Worm (Caenorhabditis elegans) whole organism, L3 larva: ENCODE measurements around the gene irld-66.

Experiments
- R02D3.7 ChIP-seq: fragments of 150-350 bp; optimal IDR thresholded peaks from 2 replicates; lab custom pipeline; 2014; ENCODE audit warnings: missing biosample characterization, missing genetic modification characterization
- ZK546.5 ChIP-seq: sonication (generic microtip); optimal IDR thresholded peaks from 2 replicates; lab custom pipeline; 2017; ENCODE audit warnings: missing biosample characterization, missing genetic modification characterization
- aly-2 ChIP-seq: fragments of 150-350 bp; optimal IDR thresholded peaks from 2 replicates; lab custom pipeline; 2014; ENCODE audit warnings: missing biosample characterization, missing genetic modification characterization
- ama-1 ChIP-seq: fragments of 150-350 bp; optimal IDR thresholded peaks from 2 replicates; lab custom pipeline; 2018
- ceh-16 ChIP-seq: sonication (generic microtip); optimal IDR thresholded peaks from 2 replicates; lab custom pipeline; 2017; ENCODE audit warnings: missing biosample characterization, missing genetic modification characterization
- ceh-28 ChIP-seq: fragments of 150-350 bp; optimal IDR thresholded peaks from 2 replicates; lab custom pipeline; 2014; ENCODE audit warnings: missing biosample characterization, missing genetic modification reagents, missing genetic modification characterization
- ceh-9 ChIP-seq: sonication (generic microtip); optimal IDR thresholded peaks from 2 replicates; lab custom pipeline; 2018; ENCODE audit warnings: missing biosample characterization, missing genetic modification characterization
- egl-5 ChIP-seq: fragments of 150-350 bp; optimal IDR thresholded peaks from 2 replicates; lab custom pipeline; 2017; ENCODE audit warnings: missing biosample characterization, missing genetic modification reagents, missing genetic modification characterization, inconsistent platforms
- elt-2 ChIP-seq: sonication (generic microtip); optimal IDR thresholded peaks from 2 replicates; lab custom pipeline; 2016; ENCODE audit warnings: missing genetic modification reagents, mild to moderate bottlenecking, missing genetic modification characterization, missing compliant biosample characterization
- eor-1 ChIP-seq, 2 experiments: fragments of 150-350 bp; optimal IDR thresholded peaks; 2 replicates each; lab custom pipeline; 2014 to 2018; ENCODE audit warnings: missing biosample characterization in 2 of 2, missing genetic modification characterization in 2 of 2
- fkh-10 ChIP-seq: sonication (generic microtip); optimal IDR thresholded peaks from 2 replicates; lab custom pipeline; 2017; ENCODE audit warnings: missing biosample characterization, missing genetic modification reagents, missing genetic modification characterization
- fkh-2 ChIP-seq: fragments of 150-350 bp; optimal IDR thresholded peaks from 2 replicates; lab custom pipeline; 2014; ENCODE audit warnings: missing biosample characterization, missing genetic modification reagents, missing genetic modification characterization
- fos-1 ChIP-seq: fragments of 150-350 bp; optimal IDR thresholded peaks from 2 replicates; lab custom pipeline; 2014; ENCODE audit warnings: missing biosample characterization, missing genetic modification characterization
- hmg-11 ChIP-seq: sonication (generic microtip); optimal IDR thresholded peaks from 2 replicates; lab custom pipeline; 2016; ENCODE audit warnings: missing genetic modification characterization, missing compliant biosample characterization
- jun-1 ChIP-seq: fragments of 150-350 bp; optimal IDR thresholded peaks from 2 replicates; lab custom pipeline; 2014; ENCODE audit warnings: missing biosample characterization, missing genetic modification reagents, missing genetic modification characterization
- lin-15B ChIP-seq: fragments of 150-350 bp; optimal IDR thresholded peaks from 2 replicates; lab custom pipeline; 2014; ENCODE audit warnings: missing biosample characterization, missing genetic modification characterization
- lin-39 ChIP-seq: fragments of 150-350 bp; optimal IDR thresholded peaks from 2 replicates; lab custom pipeline; 2018; ENCODE audit warnings: missing biosample characterization, missing genetic modification reagents, missing genetic modification characterization
- lsy-12 ChIP-seq: sonication (generic microtip); optimal IDR thresholded peaks from 2 replicates; lab custom pipeline; 2016; ENCODE audit warnings: mild to moderate bottlenecking, missing genetic modification characterization, missing compliant biosample characterization
- mdl-1 ChIP-seq: fragments of 150-350 bp; optimal IDR thresholded peaks from 2 replicates; lab custom pipeline; 2014; ENCODE audit warnings: missing biosample characterization, missing genetic modification characterization
- nfya-1 ChIP-seq: sonication (generic microtip); optimal IDR thresholded peaks from 2 replicates; lab custom pipeline; 2017; ENCODE audit warnings: missing genetic modification characterization, mild to moderate bottlenecking, missing compliant biosample characterization, antibody characterized with exemption, moderate library complexity; ENCODE audit not compliant: insufficient read depth
- nhr-11 ChIP-seq: fragments of 150-350 bp; optimal IDR thresholded peaks from 2 replicates; lab custom pipeline; 2014; ENCODE audit warnings: missing biosample characterization, missing genetic modification characterization
- nhr-12 ChIP-seq: fragments of 150-350 bp; optimal IDR thresholded peaks from 2 replicates; lab custom pipeline; 2014; ENCODE audit warnings: missing biosample characterization, missing genetic modification characterization
- nhr-23 ChIP-seq: fragments of 150-350 bp; optimal IDR thresholded peaks from 2 replicates; lab custom pipeline; 2014; ENCODE audit warnings: missing biosample characterization, missing genetic modification reagents, missing genetic modification characterization
- nhr-237 ChIP-seq: fragments of 150-350 bp; optimal IDR thresholded peaks from 2 replicates; lab custom pipeline; 2014; ENCODE audit warnings: missing biosample characterization, missing genetic modification characterization
- nhr-28 ChIP-seq: fragments of 150-350 bp; optimal IDR thresholded peaks from 2 replicates; lab custom pipeline; 2014; ENCODE audit warnings: missing biosample characterization, missing genetic modification characterization
- nhr-43 ChIP-seq: sonication (generic microtip); optimal IDR thresholded peaks from 2 replicates; lab custom pipeline; 2016; ENCODE audit warnings: mild to moderate bottlenecking, missing genetic modification characterization, missing compliant biosample characterization; ENCODE audit not compliant: poor library complexity, severe bottlenecking
- nhr-76 ChIP-seq: fragments of 150-350 bp; sonication (generic microtip); optimal IDR thresholded peaks from 5 replicates; lab custom pipeline; 2014; ENCODE audit warnings: missing biosample characterization, missing genetic modification characterization
- nhr-77 ChIP-seq: fragments of 150-350 bp; optimal IDR thresholded peaks from 2 replicates; lab custom pipeline; 2014; ENCODE audit warnings: missing biosample characterization, missing genetic modification characterization
- pha-4 ChIP-seq: fragments of 150-350 bp; optimal IDR thresholded peaks from 2 replicates; lab custom pipeline; 2014; ENCODE audit warnings: missing biosample characterization, missing genetic modification reagents, missing genetic modification characterization
- sea-2 ChIP-seq: fragments of 150-350 bp; sonication (generic microtip); optimal IDR thresholded peaks from 4 replicates; lab custom pipeline; 2014; ENCODE audit warnings: missing biosample characterization, missing genetic modification reagents, missing genetic modification characterization
- snpc-4 ChIP-seq: fragments of 150-350 bp; optimal IDR thresholded peaks from 2 replicates; lab custom pipeline; 2014; ENCODE audit warnings: missing biosample characterization, missing genetic modification characterization
- tbx-2 ChIP-seq: sonication (generic microtip); optimal IDR thresholded peaks from 2 replicates; lab custom pipeline; 2016; ENCODE audit warnings: mild to moderate bottlenecking, missing genetic modification characterization, missing compliant biosample characterization
- unc-39 ChIP-seq: sonication (generic microtip); optimal IDR thresholded peaks from 4 replicates; lab custom pipeline; 2017; ENCODE audit warnings: missing biosample characterization, missing genetic modification characterization
- zag-1 ChIP-seq: fragments of 150-350 bp; optimal IDR thresholded peaks from 2 replicates; lab custom pipeline; 2014; ENCODE audit warnings: missing biosample characterization, missing genetic modification characterization
- ztf-11 ChIP-seq: fragments of 150-350 bp; optimal IDR thresholded peaks from 2 replicates; lab custom pipeline; 2014; ENCODE audit warnings: missing biosample characterization, missing genetic modification characterization
- ztf-4 ChIP-seq: fragments of 150-350 bp; optimal IDR thresholded peaks from 2 replicates; lab custom pipeline; 2014; ENCODE audit warnings: missing biosample characterization, missing genetic modification characterization

irld-66 gene

DNA sequence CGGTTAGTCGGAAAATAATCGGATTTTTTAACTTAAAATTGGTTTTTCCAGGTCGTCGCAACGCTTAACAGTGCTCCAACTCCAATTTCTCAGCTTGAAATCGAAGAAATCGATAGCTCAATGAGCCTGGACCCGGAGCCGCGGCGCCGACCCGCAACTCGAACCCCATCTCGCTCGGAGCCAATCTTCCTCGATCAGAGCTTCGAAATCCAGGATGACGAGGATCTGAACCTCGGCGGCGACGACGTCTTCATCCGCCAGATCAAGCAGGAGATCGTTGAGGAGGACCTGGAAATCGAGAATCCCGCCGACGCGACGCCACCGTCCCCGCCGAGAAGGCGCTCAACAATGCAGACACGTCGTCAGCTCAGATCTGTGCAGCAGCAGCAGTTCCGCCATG, 20.4 kb downstream of the irld-66 start:
- no peak for TF ChIP-seq unc-39 (tag; lab: Kevin White, UChicago)
- TF ChIP-seq elt-2 = no peak
- no peak for TF ChIP-seq tbx-2 (tag; lab: Kevin White, UChicago)
- TF ChIP-seq lin-15B (tag; lab: Kevin White, UChicago) = no peak
- TF ChIP-seq nhr-11 (tag; lab: Kevin White, UChicago) = no peak
- TF ChIP-seq snpc-4 (tag; lab: Kevin White, UChicago) = no peak
- no peak for TF ChIP-seq R02D3.7 (tag; lab: Kevin White, UChicago)
- no peak for TF ChIP-seq eor-1 (tag; optimal IDR thresholded peaks at IDR 0.05; lab: Kevin White, UChicago)
- no peak for TF ChIP-seq ceh-9 (tag; lab: Kevin White, UChicago)
- no peak for TF ChIP-seq ztf-4 (tag; lab: Kevin White, UChicago)
- no peak for TF ChIP-seq mdl-1 (tag; lab: Kevin White, UChicago)
- TF ChIP-seq nhr-237 = no peak
- no peak for TF ChIP-seq fkh-2 (tag; lab: Kevin White, UChicago)
- no peak for TF ChIP-seq nhr-23 (tag; lab: Kevin White, UChicago)
- no peak for TF ChIP-seq ama-1 (lab: Kevin White, UChicago)
- no peak for TF ChIP-seq ztf-11 (tag; lab: Kevin White, UChicago)

DNA sequence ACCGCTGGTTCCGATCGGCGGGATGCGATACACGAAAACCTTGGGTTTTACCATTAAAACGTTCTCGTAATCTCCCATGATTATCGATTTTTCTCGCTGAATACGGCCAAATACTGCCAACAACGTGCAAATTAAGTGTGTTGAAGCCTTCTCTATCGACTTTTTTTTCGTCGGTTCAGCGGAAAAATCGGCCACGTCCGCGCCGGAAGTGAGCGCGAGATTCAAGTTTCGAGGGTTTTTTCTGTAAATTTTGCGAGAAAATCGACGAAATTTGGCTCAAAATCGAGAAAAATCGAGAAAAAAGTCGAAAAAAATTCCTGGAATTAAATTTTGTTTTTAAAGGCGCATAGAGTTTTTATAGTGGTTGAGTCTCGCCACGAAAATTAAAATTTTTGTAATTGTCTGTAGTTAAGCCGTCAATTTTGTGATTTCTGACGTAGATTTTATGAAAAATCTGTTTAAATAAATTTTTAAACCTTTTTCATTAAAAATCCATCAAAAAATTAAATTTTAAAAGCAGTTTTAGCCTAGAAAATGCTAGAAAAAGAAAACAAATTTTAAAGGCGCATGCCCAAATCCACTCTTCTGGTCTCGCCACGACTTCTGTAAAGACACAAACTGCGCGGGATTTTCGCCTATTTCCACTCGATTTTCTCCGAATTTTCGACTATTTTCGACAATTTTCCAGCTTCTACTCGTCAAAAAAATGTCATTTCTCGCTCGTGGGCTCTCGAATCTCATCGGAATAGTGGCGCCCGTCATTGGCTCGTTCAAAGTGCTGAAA, 21.4 kb downstream of the irld-66 start, which contains the start of the genes ncap-1 and Y110A2AR.1:
Gene ncap-1, minus strand, starts transcription at position 241 of the 784 bp plus-strand sequence.
Gene Y110A2AR.1, plus strand, starts transcription at position 637 of the 784 bp plus-strand sequence.
- TF ChIP-seq jun-1 (tag; lab: Kevin White, UChicago) (no peak), nfya-1 (tag; lab: Kevin White, UChicago) (peak; percentile 24), pha-4 (tag; lab: Kevin White, UChicago) (peak; percentile 9), lin-15B (tag; lab: Kevin White, UChicago) (peak; percentile 10), R02D3.7 (tag; lab: Kevin White, UChicago) (no peak)

DNA sequence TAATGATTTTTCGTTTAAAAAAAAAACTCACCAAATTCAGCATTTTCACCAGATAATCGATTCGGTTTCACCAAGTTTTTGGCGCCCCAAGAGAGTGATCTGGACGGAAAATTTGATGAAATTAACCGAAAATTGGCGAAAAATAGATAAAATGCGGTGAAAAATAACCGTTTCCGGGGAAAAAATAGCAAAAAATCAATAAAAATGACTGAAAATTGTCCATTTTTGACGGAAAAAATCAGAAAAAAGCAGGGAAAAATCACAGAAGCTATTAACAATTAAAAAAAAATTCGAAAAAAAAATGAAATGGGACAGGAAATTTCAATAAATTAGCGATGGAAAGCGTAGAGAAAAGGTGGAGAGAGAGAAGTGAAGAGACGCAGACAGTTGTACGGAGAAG, 27.1 kb downstream of the irld-66 start, which contains the start of gene ubc-15:
Gene ubc-15, minus strand, starts transcription at position 101 of the 400 bp plus-strand sequence.
- TF ChIP-seq pha-4 (tag; lab: Kevin White, UChicago) = no peak
- no peak for TF ChIP-seq sea-2
- no peak for TF ChIP-seq hmg-11 (tag; lab: Kevin White, UChicago)
- no peak for TF ChIP-seq nhr-12 (tag; lab: Kevin White, UChicago)
- TF ChIP-seq unc-39 (tag; lab: Kevin White, UChicago) = no peak
- TF ChIP-seq fkh-10 = no peak
- no peak for TF ChIP-seq ceh-9 (tag; lab: Kevin White, UChicago)
- no peak for TF ChIP-seq mdl-1 (tag; lab: Kevin White, UChicago)
- no peak for TF ChIP-seq nhr-28 (tag; lab: Kevin White, UChicago)
- TF ChIP-seq nhr-237 = no peak
- no peak for TF ChIP-seq nhr-23 (tag; lab: Kevin White, UChicago)
- TF ChIP-seq nhr-43 (tag; lab: Kevin White, UChicago) = no peak
- TF ChIP-seq nhr-77 (tag; lab: Kevin White, UChicago) = no peak
- TF ChIP-seq snpc-4 (tag; lab: Kevin White, UChicago) = no peak
- TF ChIP-seq elt-2 = no peak
- no peak for TF ChIP-seq aly-2
- no peak for TF ChIP-seq egl-5 (tag; lab: Kevin White, UChicago)
- no peak for TF ChIP-seq fos-1 (tag; lab: Kevin White, UChicago)
- TF ChIP-seq jun-1 (tag; lab: Kevin White, UChicago) = no peak

ce11 chrII:2903748-2904147, 36.9 kb downstream of the irld-66 start:
- TF ChIP-seq lin-39 (tag; lab: Kevin White, UChicago) (no peak), nhr-76 (tag; lab: Kevin White, UChicago) (no peak), hmg-11 (tag; lab: Kevin White, UChicago) (no peak), ceh-16 (tag; lab: Kevin White, UChicago) (no peak), tbx-2 (tag; lab: Kevin White, UChicago) (no peak), snpc-4 (tag; lab: Kevin White, UChicago) (no peak), R02D3.7 (tag; lab: Kevin White, UChicago) (no peak), pha-4 (tag; lab: Kevin White, UChicago) (no peak), nhr-28 (tag; lab: Kevin White, UChicago) (no peak), nhr-237 (no peak), ZK546.5 (tag; lab: Kevin White, UChicago) (no peak), ceh-28 (tag; lab: Kevin White, UChicago) (no peak), ztf-11 (tag; lab: Kevin White, UChicago) (no peak), zag-1 (tag; lab: Kevin White, UChicago) (no peak), nhr-12 (tag; lab: Kevin White, UChicago) (no peak), lsy-12 (tag; lab: Kevin White, UChicago) (no peak)
